Worm (Caenorhabditis elegans) whole organism, mixed stage, embryonic: Measurements from ENCODE around the gene M106.2.
A peak's percentile ranks its signal among the peaks of the same experiment; 100 is the strongest.

ENCODE experiments used
- blmp-1 ChIP-seq: fragments of 150-350 bp; optimal IDR thresholded peaks from 2 replicates; lab custom pipeline; 2014; ENCODE audit warnings: missing biosample characterization, missing genetic modification characterization
- ces-1 ChIP-seq: fragments of 150-350 bp; optimal IDR thresholded peaks from 2 replicates; lab custom pipeline; 2014; ENCODE audit warnings: missing biosample characterization, missing genetic modification reagents, missing genetic modification characterization
- lin-13 ChIP-seq: fragments of 150-350 bp; optimal IDR thresholded peaks from 2 replicates; lab custom pipeline; 2014; ENCODE audit warnings: missing biosample characterization, missing genetic modification characterization
- mab-5 ChIP-seq: fragments of 150-350 bp; optimal IDR thresholded peaks from 2 replicates; lab custom pipeline; 2014; ENCODE audit warnings: missing biosample characterization, missing genetic modification characterization
- mep-1 ChIP-seq: fragments of 150-350 bp; optimal IDR thresholded peaks from 2 replicates; lab custom pipeline; 2017; ENCODE audit warnings: missing biosample characterization, missing genetic modification reagents, missing genetic modification characterization, inconsistent platforms
- nhr-12 ChIP-seq: fragments of 150-350 bp; optimal IDR thresholded peaks from 2 replicates; lab custom pipeline; 2014; ENCODE audit warnings: missing biosample characterization, missing genetic modification characterization
- nhr-28 ChIP-seq: fragments of 150-350 bp; optimal IDR thresholded peaks from 2 replicates; lab custom pipeline; 2014; ENCODE audit warnings: missing biosample characterization, missing genetic modification characterization
- pha-4 ChIP-seq: fragments of 150-350 bp; optimal IDR thresholded peaks from 2 replicates; lab custom pipeline; 2018; ENCODE audit warnings: missing biosample characterization, missing genetic modification reagents, missing genetic modification characterization
- snpc-4 ChIP-seq: fragments of 150-350 bp; optimal IDR thresholded peaks from 2 replicates; lab custom pipeline; 2014; ENCODE audit warnings: missing biosample characterization, missing genetic modification characterization
- unc-62 ChIP-seq: fragments of 150-350 bp; optimal IDR thresholded peaks from 2 replicates; lab custom pipeline; 2014; ENCODE audit warnings: missing biosample characterization, missing genetic modification reagents, missing genetic modification characterization

DNA sequence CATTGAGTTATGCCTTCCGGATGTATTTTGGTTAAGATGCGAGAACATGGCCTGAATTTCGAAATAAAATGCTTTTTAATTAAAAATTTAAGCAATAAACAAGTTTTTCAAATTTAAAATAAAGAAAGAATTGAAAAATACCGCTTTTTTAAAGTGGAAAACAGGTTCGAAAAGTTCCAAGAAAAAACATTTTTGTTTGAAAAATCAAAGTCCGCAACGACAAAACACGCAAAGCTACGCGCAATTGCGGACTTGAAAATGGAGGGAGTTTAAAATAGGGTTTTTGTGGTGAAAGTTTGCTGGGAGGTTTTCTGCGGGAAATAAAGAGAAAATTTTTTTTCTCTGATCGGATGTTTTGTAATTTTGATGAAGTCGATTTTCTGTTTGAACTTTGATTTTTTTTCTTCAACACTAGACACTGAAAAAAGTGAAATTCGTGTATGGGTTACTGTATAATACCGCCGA lies 51.3 kb downstream of the M106.2 start, which contains the start of gene npp-19:
- TF ChIP-seq nhr-28 = no peak
- TF ChIP-seq nhr-12 (tag; lab: Kevin White, UChicago) = no peak
- no peak for TF ChIP-seq mab-5 (tag; lab: Kevin White, UChicago)
- TF ChIP-seq unc-62 (GFP tag; lab: Kevin White, UChicago) = no peak
- TF ChIP-seq pha-4 (tag; lab: Kevin White, UChicago) = peak; percentile 19
- TF ChIP-seq mep-1 (tag; lab: Kevin White, UChicago) = peak; percentile 85
- TF ChIP-seq snpc-4 = no peak
- TF ChIP-seq lin-13 = peak; percentile 47
- peak; percentile 28 for TF ChIP-seq blmp-1 (tag; lab: Kevin White, UChicago)
- peak; percentile 46 for TF ChIP-seq ces-1 (GFP tag; lab: Kevin White, UChicago)
